2 worm cellular contexts compared by ENCODE assay signal in genomic region chrII:5572082-5572746, ce11.
TF ChIP-seq lines count a peak whose summit lies in the region.

No protein-coding gene starts in this region.

TF ChIP-seq in whole organism, L1 larva, 84 proteins besides CTCF, POLR2A, EP300 and RAD21 (continued from another document):
- TF ChIP-seq fkh-4 (tag; optimal IDR thresholded peaks at IDR 0.05; lab: Kevin White, UChicago; ENCODE audit: borderline replicate concordance) (no peak), elt-3 (tag; optimal IDR thresholded peaks at IDR 0.05; lab: Kevin White, UChicago) (peak in 2 of 6 experiments; percentile 25 to 78), nhr-84 (tag; optimal IDR thresholded peaks at IDR 0.05; lab: Kevin White, UChicago) (no peak), nhr-85 (tag; lab: Kevin White, UChicago) (peak; percentile 93), swsn-7 (tag; optimal IDR thresholded peaks at IDR 0.05; lab: Kevin White, UChicago) (peak; percentile 10), blmp-1 (tag; optimal IDR thresholded peaks at IDR 0.05; lab: Kevin White, UChicago) (peak; percentile 13), nhr-28 (tag; optimal IDR thresholded peaks at IDR 0.05; lab: Kevin White, UChicago) (no peak), nhr-71 (tag; optimal IDR thresholded peaks at IDR 0.05; lab: Kevin White, UChicago) (peak; percentile 88), lir-3 (tag; optimal IDR thresholded peaks at IDR 0.05; lab: Kevin White, UChicago; ENCODE audit: poor library complexity) (no peak), fkh-10 (GFP tag; optimal IDR thresholded peaks at IDR 0.05; lab: Kevin White, UChicago) (no peak), ama-1 (optimal IDR thresholded peaks at IDR 0.05; lab: Kevin White, UChicago) (no peak), ceh-90 (tag; optimal IDR thresholded peaks at IDR 0.05; lab: Kevin White, UChicago) (no peak), lsy-2 (tag; optimal IDR thresholded peaks at IDR 0.05; lab: Kevin White, UChicago) (peak in 1 of 2 experiments; percentile 40), unc-86 (tag; optimal IDR thresholded peaks at IDR 0.05; lab: Kevin White, UChicago) (no peak), efl-1 (optimal IDR thresholded peaks at IDR 0.05; lab: Kevin White, UChicago) (no peak), efl-1 (GFP tag; optimal IDR thresholded peaks at IDR 0.05 in 1 of 2; lab: Kevin White, UChicago) (peak in 1 of 2 experiments; percentile 85), nhr-237 (tag; optimal IDR thresholded peaks at IDR 0.05; lab: Kevin White, UChicago) (no peak), alr-1 (tag; optimal IDR thresholded peaks at IDR 0.05; lab: Kevin White, UChicago; ENCODE audit: borderline replicate concordance) (no peak), nhr-76 (tag; optimal IDR thresholded peaks at IDR 0.05; lab: Kevin White, UChicago) (no peak), nhr-47 (tag; optimal IDR thresholded peaks at IDR 0.05; lab: Kevin White, UChicago) (peak; percentile 45), dpl-1 (GFP tag; optimal IDR thresholded peaks at IDR 0.05; lab: Kevin White, UChicago) (no peak), sptf-1 (tag; optimal IDR thresholded peaks at IDR 0.05; lab: Kevin White, UChicago) (no peak), lin-15B (tag; optimal IDR thresholded peaks at IDR 0.05; lab: Kevin White, UChicago) (no peak), nhr-20 (tag; optimal IDR thresholded peaks at IDR 0.05; lab: Kevin White, UChicago) (peak; percentile 82), irx-1 (tag; optimal IDR thresholded peaks at IDR 0.05; lab: Kevin White, UChicago) (no peak)

TF ChIP-seq in whole organism, L4 larva, 104 proteins besides CTCF, POLR2A, EP300 and RAD21 (continued from another document):
- TF ChIP-seq arid-1 (GFP tag; conservative IDR thresholded peaks at IDR 0.05; lab: Robert Waterston, UW) (no peak), ZK546.5 (tag; optimal IDR thresholded peaks at IDR 0.05; lab: Kevin White, UChicago) (no peak), zag-1 (tag; optimal IDR thresholded peaks at IDR 0.05; lab: Kevin White, UChicago) (no peak), mxl-2 (GFP tag; conservative IDR thresholded peaks at IDR 0.05; lab: Robert Waterston, UW) (no peak), mep-1 (tag; optimal IDR thresholded peaks at IDR 0.05; lab: Kevin White, UChicago) (peak; percentile 57), fos-1 (tag; optimal IDR thresholded peaks at IDR 0.05; lab: Kevin White, UChicago) (no peak), php-3 (GFP tag; IDR thresholded peaks at IDR 0.05; lab: Robert Waterston, UW) (no peak), gei-8 (GFP tag; optimal IDR thresholded peaks at IDR 0.05; lab: Kevin White, UChicago) (no peak), Y48G9A.11 (GFP tag; IDR thresholded peaks at IDR 0.05; lab: Robert Waterston, UW) (no peak), jun-1 (tag; optimal IDR thresholded peaks at IDR 0.05; lab: Kevin White, UChicago) (no peak), vab-7 (GFP tag; IDR thresholded peaks at IDR 0.05; lab: Robert Waterston, UW) (no peak), F26F4.8 (GFP tag; conservative IDR thresholded peaks at IDR 0.05; lab: Robert Waterston, UW) (no peak), madf-9 (GFP tag; conservative IDR thresholded peaks at IDR 0.05; lab: Robert Waterston, UW) (no peak), dmd-8 (GFP tag; IDR thresholded peaks at IDR 0.05; lab: Robert Waterston, UW) (no peak), ztf-11 (tag; optimal IDR thresholded peaks at IDR 0.05; lab: Kevin White, UChicago) (no peak), nhr-42 (GFP tag; IDR thresholded peaks at IDR 0.05; lab: Robert Waterston, UW) (no peak), lin-1 (GFP tag; IDR thresholded peaks at IDR 0.05; lab: Robert Waterston, UW) (peak; percentile 32; the same call in 1 of the 2 replicates), ztf-7 (tag; optimal IDR thresholded peaks at IDR 0.05; lab: Kevin White, UChicago) (no peak), ceh-82 (tag; optimal IDR thresholded peaks at IDR 0.05; lab: Kevin White, UChicago) (no peak), D1046.2 (GFP tag; IDR thresholded peaks at IDR 0.05; lab: Robert Waterston, UW) (no peak), saeg-2 (GFP tag; IDR thresholded peaks at IDR 0.05; lab: Robert Waterston, UW) (no peak), nhr-6 (tag; optimal IDR thresholded peaks at IDR 0.05; lab: Kevin White, UChicago) (peak; percentile 19), daf-12 (tag; optimal IDR thresholded peaks at IDR 0.05; lab: Kevin White, UChicago) (no peak), lin-13 (GFP tag; optimal IDR thresholded peaks at IDR 0.05; lab: Kevin White, UChicago) (peak; percentile 7), aly-2 (tag; optimal IDR thresholded peaks at IDR 0.05; lab: Kevin White, UChicago) (no peak), egl-27 (tag; optimal IDR thresholded peaks at IDR 0.05; lab: Kevin White, UChicago) (no peak), mxl-3 (GFP tag; optimal IDR thresholded peaks at IDR 0.05; lab: Kevin White, UChicago) (peak; percentile 6), lir-3 (tag; optimal IDR thresholded peaks at IDR 0.05; lab: Kevin White, UChicago) (no peak), snpc-4 (tag; optimal IDR thresholded peaks at IDR 0.05; lab: Kevin White, UChicago) (no peak), ZK337.2 (GFP tag; IDR thresholded peaks at IDR 0.05; lab: Robert Waterston, UW) (no peak), mes-2 (tag; optimal IDR thresholded peaks at IDR 0.05; lab: Kevin White, UChicago; ENCODE audit: poor library complexity, severe bottlenecking) (peak; percentile 22), pqm-1 (tag; optimal IDR thresholded peaks at IDR 0.05; lab: Kevin White, UChicago) (no peak), lin-29 (GFP tag; IDR thresholded peaks at IDR 0.05; lab: Robert Waterston, UW) (no peak), Y5F2A.4 (GFP tag; optimal IDR thresholded peaks at IDR 0.05; lab: Kevin White, UChicago) (no peak), nhr-48 (tag; optimal IDR thresholded peaks at IDR 0.05; lab: Kevin White, UChicago) (peak; percentile 58), ceh-20 (GFP tag; IDR thresholded peaks at IDR 0.05; lab: Robert Waterston, UW) (peak; percentile 49; the same call in 1 of the 2 replicates), Y75B8A.6 (GFP tag; IDR thresholded peaks at IDR 0.05; lab: Robert Waterston, UW) (no peak), hif-1 (tag; optimal IDR thresholded peaks at IDR 0.05; lab: Kevin White, UChicago) (no peak), mdt-29 (GFP tag; IDR thresholded peaks at IDR 0.05; lab: Robert Waterston, UW) (no peak), F37D6.2 (tag; optimal IDR thresholded peaks at IDR 0.05; lab: Kevin White, UChicago) (no peak), lin-39 (tag; optimal IDR thresholded peaks at IDR 0.05; lab: Kevin White, UChicago) (no peak), egl-43 (GFP tag; IDR thresholded peaks at IDR 0.05; lab: Robert Waterston, UW) (no peak), Y105C5A.15 (GFP tag; IDR thresholded peaks at IDR 0.05; lab: Robert Waterston, UW) (no peak), ctbp-1 (GFP tag; IDR thresholded peaks at IDR 0.05; lab: Robert Waterston, UW) (no peak), dmd-6 (GFP tag; IDR thresholded peaks at IDR 0.05; lab: Robert Waterston, UW) (peak; percentile 57), nhr-77 (tag; optimal IDR thresholded peaks at IDR 0.05; lab: Kevin White, UChicago) (no peak), T26A8.4 (GFP tag; IDR thresholded peaks at IDR 0.05; lab: Robert Waterston, UW) (no peak), daf-16 (GFP tag; optimal IDR thresholded peaks at IDR 0.05; lab: Kevin White, UChicago) (peak in 1 of 2 experiments; percentile 0), daf-16 (tag; optimal IDR thresholded peaks at IDR 0.05; lab: Kevin White, UChicago) (peak; percentile 75), unc-130 (GFP tag; optimal IDR thresholded peaks at IDR 0.05; lab: Kevin White, UChicago) (no peak), snpc-1.2 (GFP tag; IDR thresholded peaks at IDR 0.05; lab: Robert Waterston, UW) (no peak), tra-1 (GFP tag; IDR thresholded peaks at IDR 0.05; lab: Robert Waterston, UW) (no peak), ces-1 (GFP tag; optimal IDR thresholded peaks at IDR 0.05; lab: Kevin White, UChicago) (no peak), nhr-25 (tag; optimal IDR thresholded peaks at IDR 0.05; lab: Kevin White, UChicago; ENCODE audit: borderline replicate concordance, insufficient read depth) (peak; percentile 61), hmg-1.1 (GFP tag; IDR thresholded peaks at IDR 0.05; lab: Robert Waterston, UW) (peak; percentile 51), spr-1 (tag; optimal IDR thresholded peaks at IDR 0.05; lab: Kevin White, UChicago) (no peak), madf-5 (GFP tag; IDR thresholded peaks at IDR 0.05; lab: Robert Waterston, UW) (no peak), mdl-1 (tag; optimal IDR thresholded peaks at IDR 0.05; lab: Kevin White, UChicago) (peak in 1 of 2 experiments; percentile 46), unc-62 (GFP tag; optimal IDR thresholded peaks at IDR 0.05 in 1 of 2; lab: Kevin White, UChicago) (no peak), unc-62 (tag; optimal IDR thresholded peaks at IDR 0.05; lab: Kevin White, UChicago) (no peak), T20F7.1 (GFP tag; optimal IDR thresholded peaks at IDR 0.05; lab: Kevin White, UChicago) (peak; percentile 13), lin-38 (GFP tag; IDR thresholded peaks at IDR 0.05; lab: Robert Waterston, UW) (no peak), F44E2.7 (GFP tag; IDR thresholded peaks at IDR 0.05; lab: Robert Waterston, UW) (no peak), sdz-12 (GFP tag; optimal IDR thresholded peaks at IDR 0.05; lab: Kevin White, UChicago) (no peak), zip-2 (tag; optimal IDR thresholded peaks at IDR 0.05; lab: Kevin White, UChicago) (no peak), F49E8.2 (tag; optimal IDR thresholded peaks at IDR 0.05; lab: Kevin White, UChicago; ENCODE audit: borderline replicate concordance) (no peak), nhr-237 (tag; optimal IDR thresholded peaks at IDR 0.05; lab: Kevin White, UChicago) (no peak), nhr-76 (tag; optimal IDR thresholded peaks at IDR 0.05; lab: Kevin White, UChicago) (no peak), dmd-9 (GFP tag; IDR thresholded peaks at IDR 0.05; lab: Robert Waterston, UW) (no peak), hlh-11 (tag; optimal IDR thresholded peaks at IDR 0.05; lab: Kevin White, UChicago) (peak; percentile 64), nhr-11 (tag; optimal IDR thresholded peaks at IDR 0.05; lab: Kevin White, UChicago) (no peak), lim-7 (GFP tag; IDR thresholded peaks at IDR 0.05; lab: Robert Waterston, UW) (no peak), rbr-2 (tag; optimal IDR thresholded peaks at IDR 0.05; lab: Kevin White, UChicago) (no peak), unc-39 (tag; optimal IDR thresholded peaks at IDR 0.05; lab: Kevin White, UChicago) (no peak), zip-11 (GFP tag; IDR thresholded peaks at IDR 0.05; lab: Robert Waterston, UW) (no peak), lsy-2 (tag; optimal IDR thresholded peaks at IDR 0.05; lab: Kevin White, UChicago) (peak in 1 of 2 experiments; percentile 60), ceh-28 (tag; optimal IDR thresholded peaks at IDR 0.05; lab: Kevin White, UChicago) (no peak), nhr-28 (tag; optimal IDR thresholded peaks at IDR 0.05; lab: Kevin White, UChicago) (peak; percentile 91), tag-97 (GFP tag; IDR thresholded peaks at IDR 0.05; lab: Robert Waterston, UW) (no peak), dve-1 (tag; optimal IDR thresholded peaks at IDR 0.05; lab: Kevin White, UChicago; ENCODE audit: insufficient read depth) (peak; percentile 55)
